Worm (Caenorhabditis elegans): ENCODE data around the gene mltn-3.

- TF ChIP-seq pha-4 (tag; optimal IDR thresholded peaks at IDR 0.05) (no peak), nhr-77 (tag; optimal IDR thresholded peaks at IDR 0.05) (no peak)
These were observed 29.7 kb upstream of the mltn-3 start for ce11 chrII:13886431-13886830.

Measured in whole organism, L3 larva.